Fruit fly (Drosophila melanogaster) whole organism, embryonic: ENCODE measurements around the gene wge.

Experiments used
- Ada2b ChIP-seq: fragments of 200-800 bp; sonication (Bioruptor generic); IDR thresholded peaks from 2 replicates; pipeline ENCODE4 v1.3.6; 2022; ENCODE audit warnings: missing biosample characterization, missing genetic modification characterization
- CG11504 ChIP-seq: fragments of 200-800 bp; sonication (Bioruptor generic); optimal IDR thresholded peaks from 3 replicates; lab custom pipeline; 2019; ENCODE audit warnings: missing biosample characterization, mild to moderate bottlenecking, missing genetic modification characterization, moderate library complexity
- CG11695 ChIP-seq: fragments of 200-800 bp; sonication (Bioruptor generic); IDR thresholded peaks from 3 replicates; pipeline ENCODE4 v1.3.6; 2022; ENCODE audit warnings: missing biosample characterization, missing genetic modification characterization
- CG12155 ChIP-seq: fragments of 200-800 bp; sonication (Bioruptor generic); optimal IDR thresholded peaks from 3 replicates; lab custom pipeline; 2016; ENCODE audit warnings: missing biosample characterization, missing genetic modification characterization
- CG12299 ChIP-seq: fragments of 200-800 bp; sonication (Bioruptor generic); optimal IDR thresholded peaks from 2 replicates; lab custom pipeline; 2018; ENCODE audit warnings: missing biosample characterization, mild to moderate bottlenecking, missing genetic modification characterization
- CG13296 ChIP-seq: fragments of 200-800 bp; sonication (Bioruptor generic); optimal IDR thresholded peaks from 3 replicates; lab custom pipeline; 2018; ENCODE audit warnings: missing biosample characterization, mild to moderate bottlenecking, missing genetic modification characterization
- CG13424 ChIP-seq: fragments of 200-800 bp; sonication (Bioruptor generic); optimal IDR thresholded peaks from 2 replicates; lab custom pipeline; 2019; ENCODE audit warnings: missing biosample characterization, mild to moderate bottlenecking, missing genetic modification characterization, moderate library complexity
- CG15514 ChIP-seq: fragments of 200-800 bp; sonication (Bioruptor generic); optimal IDR thresholded peaks from 3 replicates; lab custom pipeline; 2017; ENCODE audit warnings: missing biosample characterization, missing genetic modification characterization, mild to moderate bottlenecking, moderate library complexity, missing genetic modification reagents
- CG31365 ChIP-seq: fragments of 200-800 bp; sonication (Bioruptor generic); optimal IDR thresholded peaks from 2 replicates; lab custom pipeline; 2018; ENCODE audit warnings: missing biosample characterization, mild to moderate bottlenecking, missing genetic modification characterization
- CG3847 ChIP-seq: fragments of 200-800 bp; sonication (Bioruptor generic); IDR thresholded peaks from 2 replicates; pipeline ENCODE4 v1.3.6; 2022; ENCODE audit warnings: missing biosample characterization, missing genetic modification characterization
- CG3995 ChIP-seq: fragments of 200-800 bp; sonication (Bioruptor generic); optimal IDR thresholded peaks from 3 replicates; lab custom pipeline; 2016; ENCODE audit warnings: missing biosample characterization, missing genetic modification characterization
- CG4854 ChIP-seq: fragments of 200-800 bp; sonication (Bioruptor generic); optimal IDR thresholded peaks from 2 replicates; lab custom pipeline; 2016; ENCODE audit warnings: missing biosample characterization, missing genetic modification characterization, inconsistent platforms
- CG6654 ChIP-seq: fragments of 200-800 bp; sonication (Bioruptor generic); optimal IDR thresholded peaks from 2 replicates; lab custom pipeline; 2017; ENCODE audit warnings: missing biosample characterization, mild to moderate bottlenecking, missing genetic modification characterization
- CG7987 ChIP-seq: fragments of 200-800 bp; sonication (Bioruptor generic); optimal IDR thresholded peaks from 2 replicates; lab custom pipeline; 2018; ENCODE audit warnings: missing biosample characterization, mild to moderate bottlenecking, missing genetic modification characterization, moderate library complexity
- CG8089 ChIP-seq: fragments of 200-800 bp; sonication (Bioruptor generic); optimal IDR thresholded peaks from 3 replicates; lab custom pipeline; 2016; ENCODE audit warnings: missing biosample characterization, missing genetic modification characterization
- Dip2 ChIP-seq: fragments of 200-800 bp; sonication (Bioruptor generic); IDR thresholded peaks from 2 replicates; pipeline ENCODE4 v1.3.6; 2022; ENCODE audit warnings: missing biosample characterization, missing genetic modification characterization
- Dll ChIP-seq: fragments of 200-800 bp; sonication (Bioruptor generic); IDR thresholded peaks from 4 replicates; pipeline ENCODE4 v1.3.6; 2022; ENCODE audit warnings: missing biosample characterization, missing genetic modification characterization; ENCODE audit not compliant: partially characterized antibody
- Ets65A ChIP-seq: fragments of 200-800 bp; sonication (Bioruptor generic); peaks from one replicate; lab custom pipeline; 2016; ENCODE audit warnings: missing biosample characterization, missing genetic modification characterization
- Ets97D ChIP-seq: fragments of 200-800 bp; sonication (Bioruptor generic); optimal IDR thresholded peaks from 3 replicates; lab custom pipeline; 2016; ENCODE audit warnings: missing biosample characterization, missing genetic modification characterization
- HLH3B ChIP-seq: fragments of 200-800 bp; sonication (Bioruptor generic); IDR thresholded peaks from 2 replicates; pipeline ENCODE4 v1.3.6; 2022; ENCODE audit warnings: missing biosample characterization, missing genetic modification characterization
- HLH4C ChIP-seq: fragments of 200-800 bp; sonication (Bioruptor generic); IDR thresholded peaks from 3 replicates; pipeline ENCODE4 v1.3.6; 2022; ENCODE audit warnings: missing biosample characterization, missing genetic modification characterization; ENCODE audit not compliant: partially characterized antibody
- MBD-R2 ChIP-seq: fragments of 200-800 bp; sonication (Bioruptor generic); IDR thresholded peaks from 2 replicates; pipeline ENCODE4 v1.3.6; 2022; ENCODE audit warnings: missing biosample characterization, missing genetic modification characterization
- Med ChIP-seq: fragments of 200-800 bp; sonication (Bioruptor generic); peaks from one replicate; lab custom pipeline; 2016; ENCODE audit warnings: missing biosample characterization, missing genetic modification characterization, mild to moderate bottlenecking, inconsistent platforms, moderate library complexity
- Myb ChIP-seq: fragments of 200-800 bp; sonication (Bioruptor generic); optimal IDR thresholded peaks from 2 replicates; lab custom pipeline; 2016; ENCODE audit warnings: missing biosample characterization, missing genetic modification characterization
- Pdp1 ChIP-seq, 2 experiments: fragments of 200-800 bp; sonication (Bioruptor generic); optimal IDR thresholded peaks; 3 replicates each; lab custom pipeline; 2016; ENCODE audit warnings: missing biosample characterization in 2 of 2, missing genetic modification characterization in 2 of 2, mild to moderate bottlenecking in 1 of 2, moderate library complexity in 1 of 2
- Rfx ChIP-seq: fragments of 200-800 bp; sonication (Bioruptor generic); IDR thresholded peaks from 2 replicates; pipeline ENCODE4 v1.3.6; 2022; ENCODE audit warnings: missing biosample characterization, missing genetic modification characterization
- Scr ChIP-seq: fragments of 200-800 bp; sonication (Bioruptor generic); IDR thresholded peaks from 2 replicates; pipeline ENCODE4 v1.3.6; 2022; ENCODE audit warnings: missing biosample characterization, missing genetic modification characterization; ENCODE audit not compliant: partially characterized antibody
- Side ChIP-seq: fragments of 200-800 bp; sonication (Bioruptor generic); optimal IDR thresholded peaks from 2 replicates; lab custom pipeline; 2016; ENCODE audit warnings: missing biosample characterization, missing genetic modification characterization
- Sin3A ChIP-seq: fragments of >200 bp; optimal IDR thresholded peaks from 2 replicates; lab custom pipeline; 2018
- Trl ChIP-seq, 3 experiments: fragments of >200 bp in 2 of 3; fragments of 200-800 bp in 1 of 3; sonication (Bioruptor generic) in 1 of 3; optimal IDR thresholded peaks; 2 replicates in 1 of 3; 3 replicates in 2 of 3; lab custom pipeline; 2016 to 2017; ENCODE audit warnings: missing biosample characterization in 1 of 3, missing genetic modification characterization in 1 of 3
- ato ChIP-seq: fragments of 200-800 bp; sonication (Bioruptor generic); IDR thresholded peaks from 2 replicates; pipeline ENCODE4 v1.3.6; 2022; ENCODE audit warnings: missing biosample characterization, missing genetic modification characterization; ENCODE audit not compliant: partially characterized antibody
- chm ChIP-seq: fragments of 200-800 bp; sonication (Bioruptor generic); IDR thresholded peaks from 2 replicates; pipeline ENCODE4 v1.3.6; 2022; ENCODE audit warnings: missing biosample characterization, missing genetic modification characterization
- crol ChIP-seq: fragments of 200-800 bp; sonication (Bioruptor generic); IDR thresholded peaks from 2 replicates; pipeline ENCODE4 v1.3.6; 2022; ENCODE audit warnings: missing biosample characterization, missing genetic modification characterization
- dan ChIP-seq: fragments of 200-800 bp; sonication (Bioruptor generic); IDR thresholded peaks from 2 replicates; pipeline ENCODE4 v1.3.6; 2022; ENCODE audit warnings: missing biosample characterization, missing genetic modification characterization
- dm ChIP-seq: fragments of 200-800 bp; sonication (Bioruptor generic); optimal IDR thresholded peaks from 3 replicates; lab custom pipeline; 2016; ENCODE audit warnings: missing biosample characterization, missing genetic modification characterization
- kah ChIP-seq: fragments of 200-800 bp; sonication (Bioruptor generic); optimal IDR thresholded peaks from 2 replicates; lab custom pipeline; 2018; ENCODE audit warnings: missing biosample characterization, mild to moderate bottlenecking, missing genetic modification characterization
- mam ChIP-seq: fragments of 200-800 bp; sonication (Bioruptor generic); optimal IDR thresholded peaks from 3 replicates; lab custom pipeline; 2016; ENCODE audit warnings: missing biosample characterization, missing genetic modification characterization
- mirr ChIP-seq: fragments of 200-800 bp; sonication (Bioruptor generic); optimal IDR thresholded peaks from 3 replicates; lab custom pipeline; 2018; ENCODE audit warnings: missing biosample characterization, mild to moderate bottlenecking, missing genetic modification characterization
- nerfin-2 ChIP-seq: fragments of 200-800 bp; sonication (Bioruptor generic); IDR thresholded peaks from 2 replicates; pipeline ENCODE4 v1.3.6; 2022; ENCODE audit warnings: missing biosample characterization, missing genetic modification characterization; ENCODE audit not compliant: partially characterized antibody
- pan ChIP-seq, 4 experiments: fragments of >200 bp in 3 of 4; fragments of 200-800 bp in 1 of 4; sonication (Bioruptor generic) in 1 of 4; optimal IDR thresholded peaks in 3 of 4; IDR thresholded peaks in 1 of 4; 2 replicates each; pipeline versions ENCODE4 v1.3.6 to Lab custom; 2017 to 2022; ENCODE audit warnings: missing biosample characterization in 2 of 4, missing genetic modification characterization in 2 of 4, mixed read lengths in 1 of 4
- run ChIP-seq: fragments of 200-800 bp; sonication (Bioruptor generic); optimal IDR thresholded peaks from 3 replicates; lab custom pipeline; 2018; ENCODE audit warnings: missing biosample characterization, mild to moderate bottlenecking, missing genetic modification characterization
- sna ChIP-seq: fragments of 200-800 bp; sonication (Bioruptor generic); IDR thresholded peaks from 2 replicates; pipeline ENCODE4 v1.3.6; 2022; ENCODE audit warnings: missing biosample characterization, missing genetic modification characterization; ENCODE audit not compliant: partially characterized antibody
- vvl ChIP-seq: fragments of 200-800 bp; sonication (Bioruptor generic); IDR thresholded peaks from 2 replicates; pipeline ENCODE4 v1.3.6; 2022; ENCODE audit warnings: missing biosample characterization, missing genetic modification characterization

wge gene

DNA sequence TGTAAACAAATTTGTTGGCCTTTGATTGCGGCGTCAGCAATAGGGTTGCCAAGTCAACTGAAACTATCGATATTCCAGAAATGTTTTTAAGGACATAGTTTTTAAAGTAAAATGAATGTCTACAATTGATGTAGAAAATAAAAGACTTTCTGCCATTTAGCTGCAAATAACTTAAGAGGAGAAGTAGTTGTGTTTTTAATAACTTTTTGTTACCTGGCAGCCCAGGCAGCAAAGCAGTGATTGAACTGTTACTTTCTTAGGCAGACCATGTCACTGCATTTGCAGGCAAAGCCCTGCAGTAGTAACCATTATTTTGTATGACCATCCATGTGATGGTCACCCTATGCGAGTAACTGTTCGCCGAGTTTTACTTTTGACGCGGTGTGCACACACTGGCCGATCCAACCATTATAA, 29.6 kb upstream of the wge start, which contains the start of the genes rumi, CG7029 and Usp12-46 (continued):
- peak; percentile 92 for TF ChIP-seq MBD-R2
- peak; percentile 56 for TF ChIP-seq run
- peak; percentile 88 for TF ChIP-seq CG12155 (GFP tag; lab: Kevin White, UChicago)
- TF ChIP-seq CG12299 (tag; lab: Kevin White, UChicago), result peak; percentile 79
- peak; percentile 91 for TF ChIP-seq Side
- peak; percentile 98 for TF ChIP-seq Med (GFP tag; lab: Kevin White, UChicago)
- TF ChIP-seq vvl (GFP tag; lab: Robert Waterston, UW), result peak; percentile 94
- TF ChIP-seq Sin3A (lab: Kevin White, UChicago), result peak; percentile 87
- peak; percentile 76 for TF ChIP-seq dm (GFP tag; lab: Kevin White, UChicago)
- peak in 1 of 2 experiments; percentile 1 for TF ChIP-seq Trl (optimal IDR thresholded peaks at IDR 0.05; lab: Kevin White, UChicago)
- peak; percentile 92 for TF ChIP-seq Trl (GFP tag; optimal IDR thresholded peaks at IDR 0.05; lab: Kevin White, UChicago)
- TF ChIP-seq HLH3B, result peak; percentile 81
- peak; percentile 91 for TF ChIP-seq mam (GFP tag; lab: Kevin White, UChicago)
- peak; percentile 84 for TF ChIP-seq CG4854 (GFP tag; lab: Kevin White, UChicago)
- TF ChIP-seq dan (GFP tag; lab: Robert Waterston, UW), result no peak
- TF ChIP-seq CG7987 (GFP tag; lab: Kevin White, UChicago), result peak; percentile 57
- peak; percentile 67 for TF ChIP-seq ato (GFP tag; lab: Robert Waterston, UW)
- TF ChIP-seq Ada2b, result peak; percentile 81
- TF ChIP-seq, all 482 proteins: peak for 421

DNA sequence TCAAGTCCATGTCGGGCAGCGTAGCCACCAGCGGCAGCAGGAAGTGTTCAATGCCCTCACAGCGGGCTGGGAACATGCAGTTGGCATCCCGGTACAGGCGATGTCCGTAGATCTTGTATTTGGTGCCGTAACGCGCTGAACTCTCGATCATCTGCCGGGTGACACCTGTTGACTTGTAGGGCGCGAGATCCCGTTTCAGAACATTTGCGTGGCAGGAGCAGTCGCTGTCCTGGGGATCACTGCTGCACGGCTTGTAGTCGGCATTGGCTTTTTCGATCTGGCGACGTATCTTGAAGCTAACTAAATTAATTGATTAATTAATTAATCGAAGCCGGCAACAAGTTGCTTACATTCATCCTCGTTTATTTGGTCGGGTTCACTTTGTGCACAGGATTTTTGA, 29.1 kb upstream of the wge start:
- no peak for TF ChIP-seq CG8089 (GFP tag; lab: Kevin White, UChicago)
- peak; percentile 98 for TF ChIP-seq kah (GFP tag; lab: Kevin White, UChicago)
- no peak for TF ChIP-seq pan (optimal IDR thresholded peaks at IDR 0.05; lab: Kevin White, UChicago)
- no peak for TF ChIP-seq pan (GFP tag; optimal IDR thresholded peaks at IDR 0.05 in 1 of 2, IDR thresholded peaks at IDR 0.05 in 1 of 2)
- no peak for TF ChIP-seq mirr (GFP tag; lab: Kevin White, UChicago)
- 0 out of 2 replicates have a peak, but pooled peaks have one; percentile 10 for TF ChIP-seq chm (GFP tag; lab: Robert Waterston, UW)

DNA sequence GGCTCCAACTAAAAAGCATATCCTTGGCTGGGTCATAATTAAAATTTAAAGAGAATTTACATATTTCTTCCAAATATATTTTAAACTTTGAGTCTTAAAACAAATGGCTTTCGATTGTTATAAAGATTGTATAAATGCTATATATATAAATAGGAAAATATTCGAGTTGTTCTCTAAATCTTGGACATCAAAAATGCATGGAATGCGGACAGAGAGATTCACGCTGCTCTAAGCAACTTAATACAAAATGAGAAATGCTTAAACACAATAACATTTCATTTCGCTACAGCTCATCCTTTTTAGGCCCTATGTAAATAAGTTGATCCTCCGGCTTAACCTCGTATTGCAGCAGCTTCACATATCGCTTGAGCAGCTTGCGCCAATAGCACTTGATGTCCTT, 28.0 kb upstream of the wge start, which contains the start of gene CG31139:
Gene CG31139 (minus strand): TSS at position 101 of the 400 bp plus-strand sequence.
- peak; percentile 3 for TF ChIP-seq Med (GFP tag; lab: Kevin White, UChicago)
- TF ChIP-seq nerfin-2 (GFP tag; lab: Robert Waterston, UW), result no peak
- TF ChIP-seq CG13424 (tag; lab: Kevin White, UChicago), result no peak
- no peak for TF ChIP-seq Dip2
- no peak for TF ChIP-seq CG31365 (tag; lab: Kevin White, UChicago)

DNA sequence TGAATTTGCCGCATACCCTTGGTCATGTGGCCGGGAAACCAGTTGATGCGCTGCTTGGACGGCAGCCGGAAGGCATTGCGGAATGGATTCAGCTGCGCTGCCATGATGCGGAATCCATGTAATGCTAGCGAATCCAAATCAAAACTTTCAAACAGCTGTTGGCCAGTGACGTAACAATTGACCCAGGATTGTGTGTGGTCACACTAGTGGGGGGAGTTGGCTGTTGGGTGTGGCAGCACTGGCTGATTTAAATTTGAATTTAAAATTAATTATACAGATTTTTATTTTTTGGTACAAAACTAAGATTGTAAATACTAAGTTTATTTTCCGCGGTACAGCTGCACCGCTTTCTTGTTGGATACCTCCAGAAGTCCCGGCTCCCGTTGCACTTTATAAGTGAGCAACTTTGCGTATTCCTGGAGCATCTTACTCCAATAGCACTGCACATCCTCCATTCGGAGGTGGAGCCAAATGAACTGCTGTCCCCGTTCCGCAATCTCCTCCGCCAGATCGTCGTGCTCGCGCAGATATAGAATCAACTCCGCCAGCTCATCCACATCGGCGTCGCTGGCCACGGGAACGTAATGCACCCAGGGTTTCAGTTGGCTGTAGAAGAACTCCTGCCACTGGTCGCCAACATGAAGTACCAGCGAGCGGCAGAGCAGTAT, 26.6 kb upstream of the wge start, which contains the start of gene CG17141:
Gene CG17141 (minus strand): TSS at position 177 of the 668 bp plus-strand sequence.
- TF ChIP-seq crol (GFP tag; lab: Robert Waterston, UW), result no peak
- no peak for TF ChIP-seq CG6654 (GFP tag; lab: Kevin White, UChicago)
- peak; percentile 77 for TF ChIP-seq CG3995 (GFP tag; lab: Kevin White, UChicago)
- TF ChIP-seq sna (GFP tag; lab: Robert Waterston, UW), result peak; percentile 27; the same call in 1 of the 2 replicates
- peak; percentile 31 for TF ChIP-seq Ets97D (GFP tag; lab: Kevin White, UChicago)
- TF ChIP-seq ato (GFP tag; lab: Robert Waterston, UW), result peak; percentile 61
- no peak for TF ChIP-seq CG11504 (tag; lab: Kevin White, UChicago)
- TF ChIP-seq Ets65A (GFP tag; lab: Kevin White, UChicago), result peak; percentile 69
- peak; percentile 30; the same call in 1 of the 2 replicates for TF ChIP-seq chm (GFP tag; lab: Robert Waterston, UW)
- TF ChIP-seq Rfx (GFP tag; lab: Robert Waterston, UW), result 0 out of 2 replicates have a peak, but pooled peaks have one; percentile 22
- TF ChIP-seq CG11695 (GFP tag; lab: Robert Waterston, UW), result 0 out of 3 replicates have a peak, but pooled peaks have one; percentile 13
- 0 out of 4 replicates have a peak, but pooled peaks have one; percentile 27 for TF ChIP-seq Dll (GFP tag; lab: Robert Waterston, UW)
- peak; percentile 64 for TF ChIP-seq CG3847 (GFP tag; lab: Robert Waterston, UW)
- TF ChIP-seq Pdp1 (GFP tag; optimal IDR thresholded peaks at IDR 0.05; lab: Kevin White, UChicago), result peak in 1 of 2 experiments; percentile 99
- peak; percentile 31; the same call in 1 of the 2 replicates for TF ChIP-seq Scr (GFP tag; lab: Robert Waterston, UW)
- TF ChIP-seq CG13296 (GFP tag; lab: Kevin White, UChicago), result no peak
- TF ChIP-seq CG15514, result peak; percentile 72
- peak; percentile 73 for TF ChIP-seq Med (GFP tag; lab: Kevin White, UChicago)
- peak; percentile 83 for TF ChIP-seq vvl (GFP tag; lab: Robert Waterston, UW)
- peak; percentile 87 for TF ChIP-seq Myb (GFP tag; lab: Kevin White, UChicago)
- TF ChIP-seq HLH4C (GFP tag; lab: Robert Waterston, UW), result peak; percentile 22; the same call in 1 of the 3 replicates
